Worm (Caenorhabditis elegans): ENCODE measurements around the gene Y105C5B.3.

Y105C5B.3 gene

DNA sequence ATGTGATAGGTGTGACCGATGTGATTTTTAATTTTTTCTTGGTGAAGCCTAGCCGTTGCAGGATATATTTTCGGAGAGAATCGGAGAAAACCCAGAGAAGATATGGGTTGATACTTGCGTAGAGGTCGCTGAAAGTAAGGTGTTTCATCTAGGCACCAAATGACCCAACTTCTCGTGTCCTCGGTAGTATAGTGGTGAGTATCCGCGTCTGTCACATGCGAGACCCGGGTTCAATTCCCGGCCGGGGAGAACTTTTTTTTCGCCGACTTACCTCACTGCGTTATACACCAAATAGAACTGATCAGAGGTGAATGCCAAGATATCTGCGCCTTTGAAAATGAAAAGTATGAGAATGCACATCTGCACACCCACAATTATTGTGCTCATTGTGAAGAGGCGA is 47.8 kb downstream of the Y105C5B.3 start:
- TF ChIP-seq set-16 (GFP tag; IDR thresholded peaks at IDR 0.05) (peak; percentile 30; the same call in 1 of the 2 replicates), skn-1 (tag; optimal IDR thresholded peaks at IDR 0.05) (no peak), lim-7 (GFP tag; IDR thresholded peaks at IDR 0.05) (peak; percentile 89), F49E8.2 (tag; optimal IDR thresholded peaks at IDR 0.05; ENCODE audit: borderline replicate concordance) (peak; percentile 76), nhr-102 (tag; optimal IDR thresholded peaks at IDR 0.05) (peak; percentile 68), D1046.2 (GFP tag; IDR thresholded peaks at IDR 0.05) (peak; percentile 71; the same call in 1 of the 2 replicates), Y75B8A.6 (GFP tag; IDR thresholded peaks at IDR 0.05) (peak; percentile 81; the same call in 1 of the 2 replicates), zfp-2 (tag; optimal IDR thresholded peaks at IDR 0.05) (peak; percentile 19), Y48G9A.11 (GFP tag; IDR thresholded peaks at IDR 0.05) (peak; percentile 47; the same call in 1 of the 2 replicates), mxl-2 (GFP tag; conservative IDR thresholded peaks at IDR 0.05) (peak; percentile 44; the same call in 1 of the 2 replicates), mdt-29 (GFP tag; IDR thresholded peaks at IDR 0.05) (0 out of 2 replicates have a peak, but pooled peaks have one; percentile 37), T26A8.4 (GFP tag; IDR thresholded peaks at IDR 0.05) (peak; percentile 81), nhr-111 (GFP tag; optimal IDR thresholded peaks at IDR 0.05) (peak; percentile 84), dve-1 (tag; optimal IDR thresholded peaks at IDR 0.05; ENCODE audit: insufficient read depth) (peak; percentile 9), ceh-62 (tag; optimal IDR thresholded peaks at IDR 0.05) (no peak), daf-16 (GFP tag; optimal IDR thresholded peaks at IDR 0.05) (peak in 1 of 2 experiments; percentile 85), daf-16 (tag; optimal IDR thresholded peaks at IDR 0.05) (peak; percentile 54), snpc-1.2 (GFP tag; IDR thresholded peaks at IDR 0.05) (peak; percentile 98), saeg-2 (GFP tag; IDR thresholded peaks at IDR 0.05) (peak; percentile 77), nhr-28 (tag; optimal IDR thresholded peaks at IDR 0.05) (peak; percentile 3), hlh-11 (tag; optimal IDR thresholded peaks at IDR 0.05) (peak; percentile 21), fkh-10 (GFP tag; optimal IDR thresholded peaks at IDR 0.05) (no peak), spr-1 (tag; optimal IDR thresholded peaks at IDR 0.05) (peak; percentile 63), tag-97 (GFP tag; IDR thresholded peaks at IDR 0.05) (no peak), zfp-3 (GFP tag; conservative IDR thresholded peaks at IDR 0.05) (0 out of 2 replicates have a peak, but pooled peaks have one; percentile 29), F26F4.8 (GFP tag; conservative IDR thresholded peaks at IDR 0.05) (peak; percentile 84), madf-5 (GFP tag; IDR thresholded peaks at IDR 0.05) (peak; percentile 71 to 84; a peak in 3 of 4 replicates), madf-9 (GFP tag; conservative IDR thresholded peaks at IDR 0.05) (peak; percentile 65; the same call in 1 of the 2 replicates), dmd-6 (GFP tag; IDR thresholded peaks at IDR 0.05) (peak; percentile 68), zip-11 (GFP tag; IDR thresholded peaks at IDR 0.05) (0 out of 2 replicates have a peak, but pooled peaks have one; percentile 45), egl-43 (GFP tag; IDR thresholded peaks at IDR 0.05) (peak; percentile 91), unc-62 (GFP tag; optimal IDR thresholded peaks at IDR 0.05 in 1 of 2) (no peak), unc-62 (tag; optimal IDR thresholded peaks at IDR 0.05) (no peak), daf-19 (GFP tag; conservative IDR thresholded peaks at IDR 0.05) (peak; percentile 68; the same call in 1 of the 2 replicates), hmg-1.1 (GFP tag; IDR thresholded peaks at IDR 0.05) (peak; percentile 68), rbr-2 (tag; optimal IDR thresholded peaks at IDR 0.05) (peak; percentile 26), pha-4 (GFP tag; IDR thresholded peaks at IDR 0.05) (peak; percentile 81; the same call in 1 of the 2 replicates), pha-4 (tag; optimal IDR thresholded peaks at IDR 0.05) (no peak), nhr-48 (tag; optimal IDR thresholded peaks at IDR 0.05) (peak; percentile 33), Y105C5A.15 (GFP tag; IDR thresholded peaks at IDR 0.05) (0 out of 2 replicates have a peak, but pooled peaks have one; percentile 46), daf-12 (tag; optimal IDR thresholded peaks at IDR 0.05) (no peak), T20F7.1 (GFP tag; optimal IDR thresholded peaks at IDR 0.05) (no peak), nhr-42 (GFP tag; IDR thresholded peaks at IDR 0.05) (peak; percentile 62; the same call in 1 of the 2 replicates), gei-8 (GFP tag; optimal IDR thresholded peaks at IDR 0.05) (peak; percentile 38), mxl-3 (GFP tag; optimal IDR thresholded peaks at IDR 0.05) (peak; percentile 52), vab-7 (GFP tag; IDR thresholded peaks at IDR 0.05) (peak; percentile 75; the same call in 1 of the 2 replicates), ctbp-1 (GFP tag; IDR thresholded peaks at IDR 0.05) (peak; percentile 67), ZK337.2 (GFP tag; IDR thresholded peaks at IDR 0.05) (no peak), zag-1 (tag; optimal IDR thresholded peaks at IDR 0.05) (no peak), nhr-76 (tag; optimal IDR thresholded peaks at IDR 0.05) (no peak), mdl-1 (tag; optimal IDR thresholded peaks at IDR 0.05) (peak in 1 of 2 experiments; percentile 49)

All from whole organism, L4 larva.